Worm (Caenorhabditis elegans): ENCODE measurements around the gene lgc-5.

Gene lgc-5

ce11 chrIV:8342385-8342784, at the start of gene lgc-5:
Gene lgc-5, plus strand, starts transcription at chrIV:8342685.
- no peak for TF ChIP-seq flt-1 (GFP tag; IDR thresholded peaks at IDR 0.05)
- TF ChIP-seq T22C8.4 (GFP tag; IDR thresholded peaks at IDR 0.05), result no peak
- no peak for TF ChIP-seq ztf-29 (GFP tag; IDR thresholded peaks at IDR 0.05)
- TF ChIP-seq ref-1 (GFP tag; conservative IDR thresholded peaks at IDR 0.05), result no peak
- no peak for TF ChIP-seq tab-1 (GFP tag; IDR thresholded peaks at IDR 0.05)
- TF ChIP-seq cog-1 (tag; optimal IDR thresholded peaks at IDR 0.05), result no peak
- TF ChIP-seq ztf-23 (GFP tag; IDR thresholded peaks at IDR 0.05), result no peak
- TF ChIP-seq med-1 (GFP tag; optimal IDR thresholded peaks at IDR 0.05; ENCODE audit: insufficient read depth), result no peak
- TF ChIP-seq klf-2 (GFP tag; conservative IDR thresholded peaks at IDR 0.05), result no peak

- TF ChIP-seq ref-1 (GFP tag; conservative IDR thresholded peaks at IDR 0.05) (no peak), T22C8.4 (GFP tag; IDR thresholded peaks at IDR 0.05) (no peak), tab-1 (GFP tag; IDR thresholded peaks at IDR 0.05) (no peak), klf-2 (GFP tag; conservative IDR thresholded peaks at IDR 0.05) (no peak), flt-1 (GFP tag; IDR thresholded peaks at IDR 0.05) (no peak), ztf-23 (GFP tag; IDR thresholded peaks at IDR 0.05) (no peak), med-1 (GFP tag; optimal IDR thresholded peaks at IDR 0.05; ENCODE audit: insufficient read depth) (no peak), ztf-29 (GFP tag; IDR thresholded peaks at IDR 0.05) (no peak), cog-1 (tag; optimal IDR thresholded peaks at IDR 0.05) (no peak)
Observed at ce11 chrIV:8294650-8295049, 47.8 kb upstream of the lgc-5 start, which contains the start of gene tbce-1. Gene tbce-1, plus strand, starts transcription at chrIV:8294690.

- TF ChIP-seq klf-2 (GFP tag; conservative IDR thresholded peaks at IDR 0.05), result no peak
Observed at ce11 chrIV:8297192-8297591, 45.3 kb upstream of the lgc-5 start, which contains the start of gene nprl-3. Gene nprl-3, plus strand, starts transcription at chrIV:8297492.

ce11 chrIV:8299636-8300035, 42.8 kb upstream of the lgc-5 start, which contains the start of gene F35H10.6:
Gene F35H10.6, plus strand, starts transcription at chrIV:8299936.
- TF ChIP-seq flt-1 (GFP tag; IDR thresholded peaks at IDR 0.05) (no peak), T22C8.4 (GFP tag; IDR thresholded peaks at IDR 0.05) (no peak), med-1 (GFP tag; optimal IDR thresholded peaks at IDR 0.05; ENCODE audit: insufficient read depth) (no peak), ztf-29 (GFP tag; IDR thresholded peaks at IDR 0.05) (no peak), tab-1 (GFP tag; IDR thresholded peaks at IDR 0.05) (no peak), cog-1 (tag; optimal IDR thresholded peaks at IDR 0.05) (no peak), ztf-23 (GFP tag; IDR thresholded peaks at IDR 0.05) (no peak), klf-2 (GFP tag; conservative IDR thresholded peaks at IDR 0.05) (no peak), ref-1 (GFP tag; conservative IDR thresholded peaks at IDR 0.05) (no peak)

ce11 chrIV:8300468-8300867, 42.0 kb upstream of the lgc-5 start, which contains the start of gene F35H10.5:
Gene F35H10.5, plus strand, starts transcription at chrIV:8300768.
- TF ChIP-seq ztf-29 (GFP tag; IDR thresholded peaks at IDR 0.05), result no peak

- TF ChIP-seq cog-1 (tag; optimal IDR thresholded peaks at IDR 0.05) (no peak), ztf-29 (GFP tag; IDR thresholded peaks at IDR 0.05) (no peak), ref-1 (GFP tag; conservative IDR thresholded peaks at IDR 0.05) (no peak), med-1 (GFP tag; optimal IDR thresholded peaks at IDR 0.05; ENCODE audit: insufficient read depth) (no peak), tab-1 (GFP tag; IDR thresholded peaks at IDR 0.05) (no peak), T22C8.4 (GFP tag; IDR thresholded peaks at IDR 0.05) (no peak), flt-1 (GFP tag; IDR thresholded peaks at IDR 0.05) (no peak), ztf-23 (GFP tag; IDR thresholded peaks at IDR 0.05) (no peak), klf-2 (GFP tag; conservative IDR thresholded peaks at IDR 0.05) (no peak)
Observed at ce11 chrIV:8301925-8302324, 40.6 kb upstream of the lgc-5 start.

- TF ChIP-seq klf-2 (GFP tag; conservative IDR thresholded peaks at IDR 0.05) (no peak), ztf-23 (GFP tag; IDR thresholded peaks at IDR 0.05) (no peak), flt-1 (GFP tag; IDR thresholded peaks at IDR 0.05) (no peak), ztf-29 (GFP tag; IDR thresholded peaks at IDR 0.05) (no peak), cog-1 (tag; optimal IDR thresholded peaks at IDR 0.05) (no peak), med-1 (GFP tag; optimal IDR thresholded peaks at IDR 0.05; ENCODE audit: insufficient read depth) (no peak), tab-1 (GFP tag; IDR thresholded peaks at IDR 0.05) (no peak), ref-1 (GFP tag; conservative IDR thresholded peaks at IDR 0.05) (no peak), T22C8.4 (GFP tag; IDR thresholded peaks at IDR 0.05) (no peak)
Observed at ce11 chrIV:8302648-8303161, 39.8 kb upstream of the lgc-5 start.

- TF ChIP-seq med-1 (GFP tag; optimal IDR thresholded peaks at IDR 0.05; ENCODE audit: insufficient read depth) (no peak), ztf-29 (GFP tag; IDR thresholded peaks at IDR 0.05) (no peak), flt-1 (GFP tag; IDR thresholded peaks at IDR 0.05) (no peak), ztf-23 (GFP tag; IDR thresholded peaks at IDR 0.05) (no peak), klf-2 (GFP tag; conservative IDR thresholded peaks at IDR 0.05) (no peak), ref-1 (GFP tag; conservative IDR thresholded peaks at IDR 0.05) (no peak), T22C8.4 (GFP tag; IDR thresholded peaks at IDR 0.05) (no peak), cog-1 (tag; optimal IDR thresholded peaks at IDR 0.05) (no peak), tab-1 (GFP tag; IDR thresholded peaks at IDR 0.05) (no peak)
Observed at ce11 chrIV:8303668-8304067, 38.8 kb upstream of the lgc-5 start, which contains the start of gene vha-5. Gene vha-5, plus strand, starts transcription at chrIV:8303968.

- TF ChIP-seq ref-1 (GFP tag; conservative IDR thresholded peaks at IDR 0.05) (no peak), flt-1 (GFP tag; IDR thresholded peaks at IDR 0.05) (no peak), ztf-29 (GFP tag; IDR thresholded peaks at IDR 0.05) (no peak), med-1 (GFP tag; optimal IDR thresholded peaks at IDR 0.05; ENCODE audit: insufficient read depth) (no peak), cog-1 (tag; optimal IDR thresholded peaks at IDR 0.05) (no peak), ztf-23 (GFP tag; IDR thresholded peaks at IDR 0.05) (no peak), klf-2 (GFP tag; conservative IDR thresholded peaks at IDR 0.05) (no peak), tab-1 (GFP tag; IDR thresholded peaks at IDR 0.05) (no peak), T22C8.4 (GFP tag; IDR thresholded peaks at IDR 0.05) (no peak)
Observed at ce11 chrIV:8307408-8307807, 35.1 kb upstream of the lgc-5 start.

ce11 chrIV:8312105-8312504, 30.4 kb upstream of the lgc-5 start:
- TF ChIP-seq ztf-29 (GFP tag; IDR thresholded peaks at IDR 0.05) (no peak), cog-1 (tag; optimal IDR thresholded peaks at IDR 0.05) (no peak), T22C8.4 (GFP tag; IDR thresholded peaks at IDR 0.05) (no peak), med-1 (GFP tag; optimal IDR thresholded peaks at IDR 0.05; ENCODE audit: insufficient read depth) (no peak), flt-1 (GFP tag; IDR thresholded peaks at IDR 0.05) (no peak), tab-1 (GFP tag; IDR thresholded peaks at IDR 0.05) (no peak), ztf-23 (GFP tag; IDR thresholded peaks at IDR 0.05) (no peak), ref-1 (GFP tag; conservative IDR thresholded peaks at IDR 0.05) (no peak), klf-2 (GFP tag; conservative IDR thresholded peaks at IDR 0.05) (no peak)
